Worm (Caenorhabditis elegans) whole organism, young adult: ENCODE data around the gene str-56.

Source experiments
- B0019.2 ChIP-seq: fragments of 200-800 bp; sonication (Bioruptor generic); conservative IDR thresholded peaks from 2 replicates; pipeline ENCODE4 v1.3.6; 2022; ENCODE audit warnings: missing genetic modification reagents, missing genetic modification characterization, missing compliant biosample characterization
- B0336.3 ChIP-seq: fragments of 200-800 bp; sonication (Bioruptor generic); IDR thresholded peaks from 2 replicates; pipeline ENCODE4 v1.3.6; 2022; ENCODE audit warnings: missing genetic modification characterization, missing compliant biosample characterization
- C06A6.2 ChIP-seq: fragments of 200-800 bp; sonication (Bioruptor generic); conservative IDR thresholded peaks from 2 replicates; pipeline ENCODE4 v1.3.6; 2022; ENCODE audit warnings: missing genetic modification characterization, missing compliant biosample characterization
- D2030.7 ChIP-seq: fragments of 200-800 bp; sonication (Bioruptor generic); IDR thresholded peaks from 2 replicates; pipeline ENCODE4 v1.3.6; 2022; ENCODE audit warnings: missing genetic modification reagents, missing genetic modification characterization, missing compliant biosample characterization
- F10E7.11 ChIP-seq: sonication (generic microtip); optimal IDR thresholded peaks from 2 replicates; lab custom pipeline; 2017; ENCODE audit warnings: mild to moderate bottlenecking, missing genetic modification characterization, moderate library complexity, missing compliant biosample characterization
- F22D6.2 ChIP-seq: sonication (generic microtip); optimal IDR thresholded peaks from 2 replicates; lab custom pipeline; 2016; ENCODE audit warnings: mild to moderate bottlenecking, missing genetic modification characterization, missing compliant biosample characterization
- F33H1.4 ChIP-seq: fragments of 200-800 bp; sonication (Bioruptor generic); IDR thresholded peaks from 2 replicates; pipeline ENCODE4 v1.3.6; 2022; ENCODE audit warnings: missing genetic modification reagents, missing genetic modification characterization, missing compliant biosample characterization
- F39B2.1 ChIP-seq: fragments of 200-800 bp; sonication (Bioruptor generic); IDR thresholded peaks from 2 replicates; pipeline ENCODE4 v1.3.6; 2022; ENCODE audit warnings: missing genetic modification reagents, missing genetic modification characterization, missing compliant biosample characterization
- K12H6.12 ChIP-seq: fragments of 200-800 bp; sonication (Bioruptor generic); optimal IDR thresholded peaks from 2 replicates; lab custom pipeline; 2018; ENCODE audit warnings: mild to moderate bottlenecking, missing genetic modification characterization, missing compliant biosample characterization
- T26A5.8 ChIP-seq: sonication (generic microtip); optimal IDR thresholded peaks from 2 replicates; lab custom pipeline; 2016; ENCODE audit warnings: missing genetic modification characterization, missing compliant biosample characterization
- Y53F4B.3 ChIP-seq: fragments of 200-800 bp; sonication (Bioruptor generic); IDR thresholded peaks from 2 replicates; pipeline ENCODE4 v1.3.6; 2022; ENCODE audit warnings: missing genetic modification reagents, missing genetic modification characterization, missing compliant biosample characterization
- Y56A3A.18 ChIP-seq: fragments of 200-800 bp; sonication (Bioruptor generic); IDR thresholded peaks from 2 replicates; pipeline ENCODE4 v1.3.6; 2022; ENCODE audit warnings: missing genetic modification reagents, missing genetic modification characterization, missing compliant biosample characterization
- Y67H2A.10 ChIP-seq: fragments of 200-800 bp; sonication (Bioruptor generic); conservative IDR thresholded peaks from 2 replicates; pipeline ENCODE4 v1.3.6; 2022; ENCODE audit warnings: missing genetic modification reagents, missing genetic modification characterization, missing compliant biosample characterization
- Y79H2A.3 ChIP-seq: fragments of 200-800 bp; sonication (Bioruptor generic); conservative IDR thresholded peaks from 2 replicates; pipeline ENCODE4 v1.3.6; 2022; ENCODE audit warnings: missing genetic modification reagents, missing genetic modification characterization, missing compliant biosample characterization
- ama-1 ChIP-seq, 3 experiments: fragments of 150-350 bp in 1 of 3; sonication (generic microtip) in 2 of 3; optimal IDR thresholded peaks; 2 replicates each; lab custom pipeline; 2014 to 2018; ENCODE audit warnings: missing biosample characterization in 2 of 3, missing genetic modification characterization in 2 of 3, missing genetic modification reagents in 2 of 3
- attf-3 ChIP-seq: fragments of 200-800 bp; sonication (Bioruptor generic); conservative IDR thresholded peaks from 2 replicates; pipeline ENCODE4 v1.3.6; 2022; ENCODE audit warnings: missing genetic modification reagents, missing genetic modification characterization, missing compliant biosample characterization
- bed-1 ChIP-seq: fragments of 200-800 bp; sonication (Bioruptor generic); IDR thresholded peaks from 2 replicates; pipeline ENCODE4 v1.3.6; 2022; ENCODE audit warnings: missing genetic modification reagents, missing genetic modification characterization, missing compliant biosample characterization
- cebp-1 ChIP-seq, 2 experiments: fragments of 200-800 bp in 1 of 2; sonication (Bioruptor generic) in 1 of 2; sonication (generic microtip) in 1 of 2; IDR thresholded peaks in 1 of 2; optimal IDR thresholded peaks in 1 of 2; 2 replicates each; pipeline versions ENCODE4 v1.3.6 to Lab custom; 2017 to 2022; ENCODE audit warnings: missing compliant biosample characterization in 2 of 2, missing genetic modification characterization in 2 of 2, mild to moderate bottlenecking in 1 of 2, missing genetic modification reagents in 1 of 2, moderate library complexity in 1 of 2
- ceh-27 ChIP-seq: fragments of 200-800 bp; sonication (Bioruptor generic); optimal IDR thresholded peaks from 2 replicates; lab custom pipeline; 2018; ENCODE audit warnings: mild to moderate bottlenecking, missing genetic modification characterization, moderate library complexity, missing compliant biosample characterization
- ceh-58 ChIP-seq: fragments of 200-800 bp; sonication (Bioruptor generic); IDR thresholded peaks from 2 replicates; pipeline ENCODE4 v1.3.6; 2022; ENCODE audit warnings: missing genetic modification characterization, missing compliant biosample characterization
- dpl-1 ChIP-seq: fragments of 150-350 bp; optimal IDR thresholded peaks from 2 replicates; lab custom pipeline; 2014; ENCODE audit warnings: missing biosample characterization, missing genetic modification reagents, missing genetic modification characterization
- efl-1 ChIP-seq: fragments of 150-350 bp; optimal IDR thresholded peaks from 2 replicates; lab custom pipeline; 2014; ENCODE audit warnings: missing biosample characterization, missing genetic modification reagents, missing genetic modification characterization
- egl-44 ChIP-seq: fragments of 200-800 bp; sonication (Bioruptor generic); IDR thresholded peaks from 2 replicates; pipeline ENCODE4 v1.3.6; 2022; ENCODE audit warnings: missing genetic modification reagents, missing genetic modification characterization, missing compliant biosample characterization
- ekl-4 ChIP-seq: fragments of 200-800 bp; sonication (Bioruptor generic); IDR thresholded peaks from 2 replicates; pipeline ENCODE4 v1.3.6; 2022; ENCODE audit warnings: missing genetic modification reagents, missing genetic modification characterization, missing compliant biosample characterization
- fkh-3 ChIP-seq: sonication (generic microtip); optimal IDR thresholded peaks from 2 replicates; lab custom pipeline; 2016; ENCODE audit warnings: mild to moderate bottlenecking, missing genetic modification characterization, missing compliant biosample characterization
- hlh-26 ChIP-seq: fragments of 200-800 bp; sonication (Bioruptor generic); conservative IDR thresholded peaks from 2 replicates; pipeline ENCODE4 v1.3.6; 2022; ENCODE audit warnings: missing genetic modification reagents, missing genetic modification characterization, missing compliant biosample characterization
- lin-40 ChIP-seq: sonication (generic microtip); optimal IDR thresholded peaks from 2 replicates; lab custom pipeline; 2016; ENCODE audit warnings: missing genetic modification characterization, mild to moderate bottlenecking, missing compliant biosample characterization, missing genotype, missing genetic modification reagents
- lsy-27 ChIP-seq: sonication (generic microtip); optimal IDR thresholded peaks from 2 replicates; lab custom pipeline; 2017; ENCODE audit warnings: missing genetic modification characterization, mild to moderate bottlenecking, missing compliant biosample characterization, antibody characterized with exemption, missing genotype, borderline replicate concordance; ENCODE audit not compliant: insufficient read depth
- madf-10 ChIP-seq: sonication (generic microtip); optimal IDR thresholded peaks from 2 replicates; lab custom pipeline; 2016; ENCODE audit warnings: mild to moderate bottlenecking, missing genetic modification characterization, missing compliant biosample characterization
- madf-8 ChIP-seq: fragments of 200-800 bp; sonication (Bioruptor generic); conservative IDR thresholded peaks from 2 replicates; pipeline ENCODE4 v1.3.6; 2022; ENCODE audit warnings: missing genetic modification reagents, missing genetic modification characterization, missing compliant biosample characterization
- mcd-1 ChIP-seq: fragments of 200-800 bp; sonication (Bioruptor generic); IDR thresholded peaks from 2 replicates; pipeline ENCODE4 v1.3.6; 2022; ENCODE audit warnings: missing genetic modification reagents, missing genetic modification characterization, missing compliant biosample characterization
- mel-28 ChIP-seq: sonication (generic microtip); optimal IDR thresholded peaks from 2 replicates; lab custom pipeline; 2016; ENCODE audit warnings: borderline replicate concordance, mild to moderate bottlenecking, missing genetic modification characterization, missing compliant biosample characterization
- nhr-179 ChIP-seq: sonication (generic microtip); optimal IDR thresholded peaks from 2 replicates; lab custom pipeline; 2016; ENCODE audit warnings: mild to moderate bottlenecking, missing genetic modification characterization, missing compliant biosample characterization
- nhr-80 ChIP-seq: sonication (generic microtip); optimal IDR thresholded peaks from 2 replicates; lab custom pipeline; 2016; ENCODE audit warnings: missing genetic modification characterization, missing compliant biosample characterization
- pbrm-1 ChIP-seq: fragments of 200-800 bp; sonication (Bioruptor generic); IDR thresholded peaks from 2 replicates; pipeline ENCODE4 v1.3.6; 2022; ENCODE audit warnings: missing genetic modification reagents, missing genetic modification characterization, missing compliant biosample characterization
- rcor-1 ChIP-seq: fragments of 200-800 bp; sonication (Bioruptor generic); IDR thresholded peaks from 2 replicates; pipeline ENCODE4 v1.3.6; 2022; ENCODE audit warnings: missing genetic modification reagents, missing genetic modification characterization, missing compliant biosample characterization
- rpc-1 ChIP-seq, 2 experiments: fragments of 150-350 bp in 1 of 2; sonication (generic microtip) in 1 of 2; optimal IDR thresholded peaks; 2 replicates each; lab custom pipeline; 2014 to 2018; ENCODE audit warnings: missing biosample characterization in 1 of 2, missing genetic modification characterization in 1 of 2, missing genetic modification reagents in 1 of 2, missing genotype in 1 of 2
- snpc-1.3 ChIP-seq: sonication (generic microtip); optimal IDR thresholded peaks from 2 replicates; lab custom pipeline; 2017; ENCODE audit warnings: missing genetic modification characterization, mild to moderate bottlenecking, missing compliant biosample characterization, antibody characterized with exemption, moderate library complexity, missing genotype, missing genetic modification reagents; ENCODE audit not compliant: insufficient read depth
- tlf-1 ChIP-seq: fragments of 200-800 bp; sonication (Bioruptor generic); optimal IDR thresholded peaks from 2 replicates; lab custom pipeline; 2018; ENCODE audit warnings: mild to moderate bottlenecking, missing genetic modification characterization, missing compliant biosample characterization
- unc-130 ChIP-seq: sonication (generic microtip); optimal IDR thresholded peaks from 2 replicates; lab custom pipeline; 2016; ENCODE audit warnings: missing genetic modification reagents, missing genetic modification characterization, missing compliant biosample characterization
- xnd-1 ChIP-seq: sonication (generic microtip); optimal IDR thresholded peaks from 2 replicates; lab custom pipeline; 2016; ENCODE audit warnings: missing genotype, missing genetic modification reagents, missing genetic modification characterization, missing compliant biosample characterization
- ztf-25 ChIP-seq: fragments of 200-800 bp; sonication (Bioruptor generic); IDR thresholded peaks from 2 replicates; pipeline ENCODE4 v1.3.6; 2022; ENCODE audit warnings: missing genetic modification reagents, missing genetic modification characterization, missing compliant biosample characterization
- ztf-26 ChIP-seq: sonication (generic microtip); optimal IDR thresholded peaks from 2 replicates; lab custom pipeline; 2017; ENCODE audit warnings: missing genetic modification characterization, missing compliant biosample characterization

The str-56 gene

DNA sequence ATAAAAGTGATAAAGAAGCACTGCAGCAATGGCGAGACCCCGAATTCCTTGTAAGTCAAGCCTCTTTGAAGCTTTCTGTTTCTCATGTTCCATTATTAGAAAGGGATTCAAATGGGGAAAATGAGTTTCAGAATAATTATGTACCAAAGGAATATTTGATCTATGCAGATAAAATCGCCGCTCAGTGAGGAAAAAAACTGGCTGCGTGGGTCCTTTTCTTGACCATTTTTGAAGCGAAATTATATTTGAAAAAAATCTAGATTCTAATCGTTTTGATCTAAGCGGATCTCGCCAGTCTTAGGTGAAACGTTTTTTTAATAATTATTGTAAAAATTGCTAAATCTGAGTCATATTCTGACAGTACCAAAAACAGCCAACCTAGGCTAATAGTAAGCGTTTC, 12.3 kb downstream of the str-56 start, which contains the start of gene oac-42:
Gene oac-42 (minus strand): TSS at position 101 of the 400 bp plus-strand sequence.
- no peak for TF ChIP-seq D2030.7 (GFP tag; lab: Robert Waterston, UW)
- no peak for TF ChIP-seq attf-3 (GFP tag; lab: Robert Waterston, UW)
- TF ChIP-seq cebp-1 (GFP tag; IDR thresholded peaks at IDR 0.05; lab: Robert Waterston, UW) = no peak
- no peak for TF ChIP-seq cebp-1 (tag; optimal IDR thresholded peaks at IDR 0.05; lab: Kevin White, UChicago)
- TF ChIP-seq F10E7.11 (tag; lab: Kevin White, UChicago) = no peak
- TF ChIP-seq Y53F4B.3 (GFP tag; lab: Robert Waterston, UW) = no peak
- no peak for TF ChIP-seq lin-40
- no peak for TF ChIP-seq bed-1
- TF ChIP-seq F33H1.4 = no peak

DNA sequence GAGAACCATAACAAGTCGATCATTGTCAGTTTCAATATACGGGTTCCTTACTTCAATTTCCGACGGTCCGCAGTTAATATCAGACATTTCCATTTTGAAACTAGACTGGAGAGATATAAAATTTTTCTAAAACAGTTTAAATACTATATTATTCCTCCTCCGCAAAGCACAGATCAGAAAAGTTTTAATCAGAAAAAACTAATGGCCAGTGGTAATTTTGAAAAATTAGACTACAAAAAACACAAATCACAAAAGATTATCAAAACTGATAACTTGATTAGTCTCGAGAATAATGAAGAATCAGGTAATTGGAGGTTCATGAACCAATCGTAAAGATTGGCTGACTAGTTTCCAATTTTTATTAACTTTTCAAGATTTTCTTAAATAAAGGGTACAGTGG, 13.6 kb downstream of the str-56 start, which contains the start of gene T06C12.9:
Gene T06C12.9 (minus strand): TSS at position 101 of the 400 bp plus-strand sequence.
- TF ChIP-seq ekl-4 = no peak
- no peak for TF ChIP-seq T26A5.8 (tag; lab: Kevin White, UChicago)
- TF ChIP-seq F22D6.2 (tag; lab: Kevin White, UChicago) = no peak
- TF ChIP-seq rpc-1 (optimal IDR thresholded peaks at IDR 0.05; lab: Kevin White, UChicago) = no peak
- TF ChIP-seq rpc-1 (tag; optimal IDR thresholded peaks at IDR 0.05; lab: Kevin White, UChicago) = no peak
- TF ChIP-seq F39B2.1 (GFP tag; lab: Robert Waterston, UW) = no peak
- no peak for TF ChIP-seq Y56A3A.18 (GFP tag; lab: Robert Waterston, UW)
- TF ChIP-seq nhr-179 (tag; lab: Kevin White, UChicago) = no peak
- TF ChIP-seq ceh-58 (GFP tag; lab: Robert Waterston, UW) = no peak
- TF ChIP-seq xnd-1 (tag; lab: Kevin White, UChicago) = no peak
- TF ChIP-seq Y67H2A.10 (GFP tag; lab: Robert Waterston, UW) = no peak
- TF ChIP-seq unc-130 (GFP tag; lab: Kevin White, UChicago) = no peak
- TF ChIP-seq, all 124 proteins: peak for 0

DNA sequence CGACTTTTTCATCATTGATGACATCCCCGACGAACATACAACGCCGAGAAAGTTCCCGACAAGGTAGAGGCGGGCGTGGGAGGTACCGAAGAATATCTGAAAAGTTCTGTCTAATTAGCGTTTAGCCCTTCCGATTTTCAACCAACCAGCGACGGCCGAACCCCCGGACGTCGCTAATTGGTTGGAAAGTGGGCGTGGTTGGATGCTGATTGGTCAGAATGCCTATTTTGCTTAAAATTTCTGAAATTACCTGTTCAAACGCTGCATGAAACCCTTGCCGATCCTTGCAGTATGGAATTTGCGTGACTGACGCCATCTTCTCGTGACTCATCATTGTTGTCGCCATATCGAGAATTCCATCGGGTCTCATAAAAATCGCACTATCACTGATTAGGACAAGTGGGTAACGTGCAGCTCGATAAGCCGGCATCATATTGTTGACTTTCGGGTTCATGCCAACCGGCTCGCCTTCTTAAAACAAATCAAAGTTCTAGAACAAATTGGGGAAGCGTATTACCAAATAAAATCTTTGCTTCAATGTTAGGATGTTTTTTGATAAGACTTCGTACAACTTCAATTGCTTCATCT, 15.4 kb downstream of the str-56 start:
- no peak for TF ChIP-seq K12H6.12 (tag; lab: Kevin White, UChicago)
- no peak for TF ChIP-seq snpc-1.3 (tag; lab: Kevin White, UChicago)
- 0 out of 2 replicates have a peak, but pooled peaks have one; percentile 23 for TF ChIP-seq egl-44 (GFP tag; lab: Robert Waterston, UW)
- TF ChIP-seq fkh-3 (tag; lab: Kevin White, UChicago) = no peak
- no peak for TF ChIP-seq pbrm-1 (GFP tag; lab: Robert Waterston, UW)
- no peak for TF ChIP-seq C06A6.2 (GFP tag; lab: Robert Waterston, UW)
- TF ChIP-seq mcd-1 (GFP tag; lab: Robert Waterston, UW) = no peak
- no peak for TF ChIP-seq Y53F4B.3 (GFP tag; lab: Robert Waterston, UW)
- no peak for TF ChIP-seq rcor-1 (GFP tag; lab: Robert Waterston, UW)
- no peak for TF ChIP-seq madf-10 (tag; lab: Kevin White, UChicago)
- no peak for TF ChIP-seq dpl-1 (GFP tag; lab: Kevin White, UChicago)
- no peak for TF ChIP-seq F33H1.4
- no peak for TF ChIP-seq B0019.2
- TF ChIP-seq hlh-26 (GFP tag; lab: Robert Waterston, UW) = no peak
- no peak for TF ChIP-seq tlf-1 (GFP tag; lab: Kevin White, UChicago)
- TF ChIP-seq unc-130 (GFP tag; lab: Kevin White, UChicago) = no peak
- no peak for TF ChIP-seq lsy-27 (tag; lab: Kevin White, UChicago)
- no peak for TF ChIP-seq efl-1 (GFP tag; lab: Kevin White, UChicago)
- no peak for TF ChIP-seq ztf-25 (GFP tag; lab: Robert Waterston, UW)
- TF ChIP-seq madf-8 (GFP tag; lab: Robert Waterston, UW) = no peak
- TF ChIP-seq nhr-80 (tag; lab: Kevin White, UChicago) = peak; percentile 72
- no peak for TF ChIP-seq mel-28 (tag; lab: Kevin White, UChicago)
- no peak for TF ChIP-seq cebp-1 (GFP tag; IDR thresholded peaks at IDR 0.05; lab: Robert Waterston, UW)
- TF ChIP-seq cebp-1 (tag; optimal IDR thresholded peaks at IDR 0.05; lab: Kevin White, UChicago) = peak; percentile 21
- TF ChIP-seq B0336.3 (GFP tag; lab: Robert Waterston, UW) = no peak
- TF ChIP-seq ceh-27 (GFP tag; lab: Kevin White, UChicago) = no peak
- TF ChIP-seq Y79H2A.3 = no peak
- no peak for TF ChIP-seq ztf-26 (tag; lab: Kevin White, UChicago)
- TF ChIP-seq ama-1 (optimal IDR thresholded peaks at IDR 0.05; lab: Kevin White, UChicago) = no peak
- TF ChIP-seq ama-1 (GFP tag; optimal IDR thresholded peaks at IDR 0.05; lab: Kevin White, UChicago) = no peak
